Worm (Caenorhabditis elegans) whole organism, mixed stage, embryonic: ENCODE data around the gene F10D7.11.
A peak's percentile ranks its signal among the peaks of the same experiment; 100 is the strongest.

ENCODE experiments used
- M03D4.4 ChIP-seq: sonication (generic microtip); optimal IDR thresholded peaks from 2 replicates; lab custom pipeline; 2017; ENCODE audit warnings: mild to moderate bottlenecking, missing genetic modification characterization, missing compliant biosample characterization
- bed-3 ChIP-seq: fragments of 200-800 bp; sonication (Bioruptor generic); optimal IDR thresholded peaks from 3 replicates; lab custom pipeline; 2018; ENCODE audit warnings: mild to moderate bottlenecking, missing genetic modification characterization, moderate library complexity, missing compliant biosample characterization
- blmp-1 ChIP-seq: fragments of 150-350 bp; optimal IDR thresholded peaks from 2 replicates; lab custom pipeline; 2014; ENCODE audit warnings: missing biosample characterization, missing genetic modification characterization
- ceh-39 ChIP-seq: fragments of 150-350 bp; optimal IDR thresholded peaks from 2 replicates; lab custom pipeline; 2014; ENCODE audit warnings: missing biosample characterization, missing genetic modification characterization
- ceh-43 ChIP-seq: fragments of 200-800 bp; sonication (Bioruptor generic); optimal IDR thresholded peaks from 2 replicates; lab custom pipeline; 2018; ENCODE audit warnings: mild to moderate bottlenecking, missing genetic modification characterization, moderate library complexity, missing compliant biosample characterization
- ceh-83 ChIP-seq: fragments of 200-800 bp; sonication (Bioruptor generic); optimal IDR thresholded peaks from 2 replicates; lab custom pipeline; 2018; ENCODE audit warnings: mild to moderate bottlenecking, missing genetic modification characterization, missing compliant biosample characterization
- ces-1 ChIP-seq: fragments of 150-350 bp; optimal IDR thresholded peaks from 2 replicates; lab custom pipeline; 2014; ENCODE audit warnings: missing biosample characterization, missing genetic modification reagents, missing genetic modification characterization
- cnd-1 ChIP-seq: fragments of 200-800 bp; sonication (Bioruptor generic); optimal IDR thresholded peaks from 2 replicates; lab custom pipeline; 2018; ENCODE audit warnings: mild to moderate bottlenecking, missing genetic modification characterization, missing compliant biosample characterization
- elt-1 ChIP-seq: sonication (generic microtip); optimal IDR thresholded peaks from 2 replicates; lab custom pipeline; 2017; ENCODE audit warnings: missing genetic modification characterization, mild to moderate bottlenecking, missing compliant biosample characterization, antibody characterized with exemption, moderate library complexity, borderline replicate concordance; ENCODE audit not compliant: insufficient read depth
- elt-3 ChIP-seq: fragments of 150-350 bp; optimal IDR thresholded peaks from 2 replicates; lab custom pipeline; 2014; ENCODE audit warnings: missing biosample characterization, missing genetic modification characterization
- flh-1 ChIP-seq: fragments of 200-800 bp; sonication (Bioruptor generic); optimal IDR thresholded peaks from 2 replicates; lab custom pipeline; 2018; ENCODE audit warnings: mild to moderate bottlenecking, missing genetic modification characterization, moderate library complexity, missing compliant biosample characterization
- ham-2 ChIP-seq: fragments of 200-800 bp; sonication (Bioruptor generic); optimal IDR thresholded peaks from 2 replicates; lab custom pipeline; 2018; ENCODE audit warnings: mild to moderate bottlenecking, missing genetic modification characterization, missing compliant biosample characterization
- hlh-1 ChIP-seq: fragments of 150-350 bp; optimal IDR thresholded peaks from 2 replicates; lab custom pipeline; 2014; ENCODE audit warnings: missing biosample characterization, missing genetic modification reagents, missing genetic modification characterization
- lin-32 ChIP-seq: fragments of 200-800 bp; sonication (Bioruptor generic); optimal IDR thresholded peaks from 2 replicates; lab custom pipeline; 2018; ENCODE audit warnings: mild to moderate bottlenecking, missing genetic modification characterization, missing compliant biosample characterization
- lsy-2 ChIP-seq: fragments of 150-350 bp; optimal IDR thresholded peaks from 2 replicates; lab custom pipeline; 2014; ENCODE audit warnings: missing biosample characterization, missing genetic modification characterization
- mab-5 ChIP-seq: fragments of 150-350 bp; optimal IDR thresholded peaks from 2 replicates; lab custom pipeline; 2014; ENCODE audit warnings: missing biosample characterization, missing genetic modification characterization
- mep-1 ChIP-seq: fragments of 150-350 bp; optimal IDR thresholded peaks from 2 replicates; lab custom pipeline; 2017; ENCODE audit warnings: missing biosample characterization, missing genetic modification reagents, missing genetic modification characterization, inconsistent platforms
- mls-2 ChIP-seq: sonication (generic microtip); optimal IDR thresholded peaks from 2 replicates; lab custom pipeline; 2016; ENCODE audit warnings: mild to moderate bottlenecking, missing genetic modification characterization, moderate library complexity, missing compliant biosample characterization
- nhr-12 ChIP-seq: fragments of 150-350 bp; optimal IDR thresholded peaks from 2 replicates; lab custom pipeline; 2014; ENCODE audit warnings: missing biosample characterization, missing genetic modification characterization
- nhr-2 ChIP-seq: fragments of 150-350 bp; optimal IDR thresholded peaks from 2 replicates; lab custom pipeline; 2014; ENCODE audit warnings: missing biosample characterization, missing genetic modification characterization
- nhr-237 ChIP-seq: fragments of 150-350 bp; optimal IDR thresholded peaks from 2 replicates; lab custom pipeline; 2014; ENCODE audit warnings: missing biosample characterization, missing genetic modification characterization
- nhr-28 ChIP-seq: fragments of 150-350 bp; optimal IDR thresholded peaks from 2 replicates; lab custom pipeline; 2014; ENCODE audit warnings: missing biosample characterization, missing genetic modification characterization
- nhr-76 ChIP-seq: sonication (generic microtip); optimal IDR thresholded peaks from 2 replicates; lab custom pipeline; 2017; ENCODE audit warnings: missing biosample characterization, missing genetic modification characterization
- pha-4 ChIP-seq: fragments of 150-350 bp; optimal IDR thresholded peaks from 2 replicates; lab custom pipeline; 2018; ENCODE audit warnings: missing biosample characterization, missing genetic modification reagents, missing genetic modification characterization
- sem-2 ChIP-seq: fragments of 200-800 bp; sonication (Bioruptor generic); optimal IDR thresholded peaks from 2 replicates; lab custom pipeline; 2018; ENCODE audit warnings: mild to moderate bottlenecking, missing genetic modification characterization, missing compliant biosample characterization
- snpc-4 ChIP-seq: fragments of 150-350 bp; optimal IDR thresholded peaks from 2 replicates; lab custom pipeline; 2014; ENCODE audit warnings: missing biosample characterization, missing genetic modification characterization
- sptf-1 ChIP-seq: sonication (generic microtip); optimal IDR thresholded peaks from 2 replicates; lab custom pipeline; 2017; ENCODE audit warnings: mild to moderate bottlenecking, missing genetic modification characterization, moderate library complexity, missing compliant biosample characterization
- tbx-8 ChIP-seq: fragments of 200-800 bp; sonication (Bioruptor generic); optimal IDR thresholded peaks from 2 replicates; lab custom pipeline; 2018; ENCODE audit warnings: mild to moderate bottlenecking, missing genetic modification characterization, moderate library complexity, missing compliant biosample characterization
- unc-120 ChIP-seq: sonication (generic microtip); optimal IDR thresholded peaks from 2 replicates; lab custom pipeline; 2017; ENCODE audit warnings: missing genetic modification characterization, missing compliant biosample characterization; ENCODE audit not compliant: poor library complexity, severe bottlenecking
- zip-8 ChIP-seq: fragments of 150-350 bp; optimal IDR thresholded peaks from 2 replicates; lab custom pipeline; 2014; ENCODE audit warnings: missing biosample characterization, missing genetic modification characterization
- ztf-11 ChIP-seq: fragments of 150-350 bp; optimal IDR thresholded peaks from 2 replicates; lab custom pipeline; 2014; ENCODE audit warnings: missing biosample characterization, missing genetic modification characterization

F10D7.11 gene

DNA sequence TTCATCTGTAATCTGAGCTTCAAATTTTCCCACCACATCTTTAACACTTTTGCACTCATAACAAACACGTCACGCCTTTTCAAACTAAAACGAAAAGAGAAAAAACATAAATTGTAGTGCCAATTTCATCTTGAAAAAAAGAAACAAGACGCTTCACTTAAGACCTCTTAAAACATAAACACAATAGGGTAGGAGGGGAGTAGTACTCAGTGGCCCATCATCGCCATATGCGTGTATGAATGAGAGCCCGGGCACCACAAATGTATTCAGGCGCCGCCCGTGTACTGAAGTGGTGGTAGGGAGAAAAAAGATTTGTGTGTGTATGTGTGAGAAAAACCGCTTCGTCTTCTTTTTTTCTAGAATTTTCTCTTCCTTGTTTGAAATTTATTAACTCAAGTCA lies 35.4 kb upstream of the F10D7.11 start:
- TF ChIP-seq snpc-4 (tag; lab: Kevin White, UChicago) (no peak), flh-1 (GFP tag; lab: Kevin White, UChicago) (no peak), mls-2 (no peak), ztf-11 (tag; lab: Kevin White, UChicago) (no peak), mep-1 (tag; lab: Kevin White, UChicago) (no peak), bed-3 (GFP tag; lab: Kevin White, UChicago) (no peak), lin-32 (GFP tag; lab: Kevin White, UChicago) (no peak), ceh-83 (GFP tag; lab: Kevin White, UChicago) (no peak), zip-8 (no peak), blmp-1 (no peak), nhr-12 (tag; lab: Kevin White, UChicago) (no peak), elt-3 (tag; lab: Kevin White, UChicago) (no peak), tbx-8 (GFP tag; lab: Kevin White, UChicago) (no peak), nhr-28 (tag; lab: Kevin White, UChicago) (no peak)

DNA sequence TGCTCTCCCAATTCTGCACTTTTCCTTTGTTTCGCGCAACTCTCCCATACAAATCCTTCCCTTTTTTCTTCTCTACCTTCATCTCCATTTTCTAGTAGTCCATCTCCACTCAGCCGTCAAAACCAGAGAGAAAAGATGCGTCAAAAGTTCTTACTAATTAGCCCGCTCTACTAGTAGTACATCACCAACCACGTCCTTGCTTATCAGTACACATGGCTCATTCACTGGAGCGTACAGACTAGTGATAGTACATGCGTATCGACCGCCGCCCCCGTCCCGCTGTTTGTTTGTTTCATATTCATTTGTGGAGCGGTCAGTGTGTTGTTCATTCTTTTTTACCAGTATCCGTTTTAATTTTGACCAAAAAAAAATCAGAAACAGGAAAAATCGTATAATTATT lies 33.6 kb upstream of the F10D7.11 start:
- TF ChIP-seq lsy-2 (tag; lab: Kevin White, UChicago) (no peak), nhr-237 (no peak), lin-32 (GFP tag; lab: Kevin White, UChicago) (no peak), mep-1 (tag; lab: Kevin White, UChicago) (no peak), sem-2 (GFP tag; lab: Kevin White, UChicago) (no peak)

DNA sequence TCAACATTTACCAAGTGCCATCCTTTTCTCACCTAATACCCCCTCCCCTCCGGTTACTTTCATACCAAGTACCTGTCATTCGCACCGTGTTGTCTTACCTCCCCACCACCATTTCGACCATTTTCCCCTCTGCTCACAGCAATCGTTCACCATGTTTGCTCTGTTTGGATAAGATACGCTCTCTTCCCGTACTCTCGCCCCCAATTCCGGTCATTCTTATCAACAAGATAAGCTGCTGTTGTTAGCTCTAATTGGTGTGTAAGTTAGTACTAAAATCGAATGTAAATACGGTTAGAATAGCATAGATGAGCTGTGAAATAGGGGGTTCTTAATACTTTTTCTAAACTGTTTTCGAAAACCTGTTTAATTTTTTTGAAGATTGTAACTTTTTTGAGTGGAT lies 32.1 kb upstream of the F10D7.11 start:
- TF ChIP-seq zip-8 (no peak), nhr-76 (tag; lab: Kevin White, UChicago) (no peak), pha-4 (tag; lab: Kevin White, UChicago) (peak; percentile 52), blmp-1 (no peak), lsy-2 (tag; lab: Kevin White, UChicago) (no peak), M03D4.4 (tag; lab: Kevin White, UChicago) (no peak), ceh-43 (GFP tag; lab: Kevin White, UChicago) (no peak), hlh-1 (tag; lab: Kevin White, UChicago) (no peak), elt-1 (tag; lab: Kevin White, UChicago) (no peak), nhr-2 (tag; lab: Kevin White, UChicago) (peak; percentile 21)

DNA sequence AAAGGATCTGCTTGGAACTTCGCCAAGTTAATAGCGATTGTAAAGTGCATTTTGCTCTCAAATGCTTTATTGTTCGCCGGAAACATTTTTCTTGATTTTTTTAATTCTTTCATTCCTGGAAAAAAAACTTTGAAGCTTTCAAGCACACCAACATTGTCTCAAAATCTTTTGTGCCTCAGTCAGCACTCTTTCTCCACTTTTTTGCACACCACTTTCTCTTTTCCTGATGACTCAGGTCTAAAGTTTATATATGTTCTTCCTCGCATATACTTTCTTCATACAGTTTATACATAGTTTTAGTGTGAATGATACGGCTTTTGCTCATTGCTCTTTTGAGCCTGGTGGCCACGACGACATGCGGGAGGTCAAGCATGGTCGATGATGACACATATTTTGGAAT lies 28.9 kb upstream of the F10D7.11 start, which contains the start of gene C53C11.5:
TSS of gene C53C11.5 (plus strand) at position 301 of the 400 bp plus-strand sequence.
- TF ChIP-seq lin-32 (GFP tag; lab: Kevin White, UChicago) (no peak), mep-1 (tag; lab: Kevin White, UChicago) (no peak), zip-8 (no peak), nhr-12 (tag; lab: Kevin White, UChicago) (no peak), nhr-237 (no peak), blmp-1 (no peak), snpc-4 (tag; lab: Kevin White, UChicago) (no peak), elt-1 (tag; lab: Kevin White, UChicago) (no peak), ces-1 (no peak), cnd-1 (tag; lab: Kevin White, UChicago) (no peak), ztf-11 (tag; lab: Kevin White, UChicago) (no peak), ceh-43 (GFP tag; lab: Kevin White, UChicago) (no peak), unc-120 (tag; lab: Kevin White, UChicago) (no peak)

DNA sequence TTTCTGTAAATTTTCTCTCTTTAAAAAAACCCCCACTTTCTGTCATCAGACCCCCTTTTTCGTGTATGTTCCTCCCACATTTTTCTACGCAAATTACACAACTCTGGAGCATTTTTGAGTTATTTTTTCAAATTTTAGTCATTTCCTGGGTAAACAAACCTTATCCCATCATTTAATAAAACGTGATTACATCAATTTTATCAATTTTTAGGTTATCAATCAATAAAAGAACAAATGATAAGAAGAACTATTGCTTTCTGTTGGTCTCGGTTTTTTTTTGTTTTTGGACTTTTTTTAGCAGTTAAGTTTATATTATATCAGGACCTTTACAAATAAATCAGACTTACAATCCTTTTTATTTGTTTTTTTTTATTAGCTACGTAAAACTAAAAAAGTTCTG lies 26.3 kb upstream of the F10D7.11 start, which contains the start of gene C53C11.2:
TSS of gene C53C11.2 (plus strand) at position 284 of the 400 bp plus-strand sequence.
- TF ChIP-seq mep-1 (tag; lab: Kevin White, UChicago) (no peak), ceh-83 (GFP tag; lab: Kevin White, UChicago) (no peak), hlh-1 (tag; lab: Kevin White, UChicago) (no peak), elt-1 (tag; lab: Kevin White, UChicago) (no peak), mab-5 (no peak), sptf-1 (tag; lab: Kevin White, UChicago) (no peak), pha-4 (tag; lab: Kevin White, UChicago) (no peak), ham-2 (no peak), ces-1 (no peak), mls-2 (no peak), blmp-1 (no peak), zip-8 (no peak), ceh-39 (no peak)
